Fruit fly (Drosophila melanogaster) whole organism, embryonic: ENCODE data around the gene eIF3d1.

Source experiments
- Bdp1 ChIP-seq: fragments of 200-800 bp; sonication (Bioruptor generic); optimal IDR thresholded peaks from 3 replicates; lab custom pipeline; 2016; ENCODE audit warnings: missing biosample characterization, missing genetic modification characterization
- C15 ChIP-seq: fragments of 200-800 bp; sonication (Bioruptor generic); IDR thresholded peaks from 3 replicates; pipeline ENCODE4 v1.3.6; 2022; ENCODE audit warnings: missing biosample characterization, missing genetic modification characterization
- CG11247 ChIP-seq: fragments of 200-800 bp; sonication (Bioruptor generic); IDR thresholded peaks from 2 replicates; pipeline ENCODE4 v1.3.6; 2022; ENCODE audit warnings: missing biosample characterization, missing genetic modification characterization
- CG11398 ChIP-seq: fragments of 200-800 bp; sonication (Bioruptor generic); optimal IDR thresholded peaks from 2 replicates; lab custom pipeline; 2016; ENCODE audit warnings: missing biosample characterization, missing genetic modification characterization
- CG15514 ChIP-seq: fragments of 200-800 bp; sonication (Bioruptor generic); optimal IDR thresholded peaks from 3 replicates; lab custom pipeline; 2017; ENCODE audit warnings: missing biosample characterization, missing genetic modification characterization, mild to moderate bottlenecking, moderate library complexity, missing genetic modification reagents
- CG18619 ChIP-seq: fragments of 200-800 bp; sonication (Bioruptor generic); optimal IDR thresholded peaks from 3 replicates; lab custom pipeline; 2017; ENCODE audit warnings: missing biosample characterization, mild to moderate bottlenecking, missing genetic modification characterization
- CG18764 ChIP-seq: fragments of 200-800 bp; sonication (Bioruptor generic); optimal IDR thresholded peaks from 3 replicates; lab custom pipeline; 2016; ENCODE audit warnings: missing biosample characterization, missing genetic modification characterization
- CG31365 ChIP-seq: fragments of 200-800 bp; sonication (Bioruptor generic); optimal IDR thresholded peaks from 2 replicates; lab custom pipeline; 2018; ENCODE audit warnings: missing biosample characterization, mild to moderate bottlenecking, missing genetic modification characterization
- CG32767 ChIP-seq: fragments of 200-800 bp; sonication (Bioruptor generic); IDR thresholded peaks from 2 replicates; pipeline ENCODE4 v1.3.6; 2022; ENCODE audit warnings: missing biosample characterization, missing genetic modification characterization
- CG34422 ChIP-seq: fragments of 200-800 bp; sonication (Bioruptor generic); IDR thresholded peaks from 3 replicates; pipeline ENCODE4 v1.3.6; 2022; ENCODE audit warnings: missing biosample characterization, missing genetic modification characterization
- CG4820 ChIP-seq: fragments of 200-800 bp; sonication (Bioruptor generic); optimal IDR thresholded peaks from 3 replicates; lab custom pipeline; 2016; ENCODE audit warnings: missing biosample characterization, missing genetic modification characterization
- CG6175 ChIP-seq: fragments of 200-800 bp; sonication (Bioruptor generic); IDR thresholded peaks from 3 replicates; pipeline ENCODE4 v1.3.6; 2022; ENCODE audit warnings: missing biosample characterization, missing genetic modification characterization
- CG6854 ChIP-seq: fragments of 200-800 bp; sonication (Bioruptor generic); optimal IDR thresholded peaks from 3 replicates; lab custom pipeline; 2017; ENCODE audit warnings: missing biosample characterization, mild to moderate bottlenecking, missing genetic modification characterization
- CG7556 ChIP-seq: fragments of 200-800 bp; sonication (Bioruptor generic); optimal IDR thresholded peaks from 2 replicates; lab custom pipeline; 2017; ENCODE audit warnings: missing biosample characterization, mild to moderate bottlenecking, missing genetic modification characterization
- CG7786 ChIP-seq: fragments of 200-800 bp; sonication (Bioruptor generic); optimal IDR thresholded peaks from 2 replicates; lab custom pipeline; 2016; ENCODE audit warnings: missing biosample characterization, missing genetic modification characterization
- CG7839 ChIP-seq: fragments of 200-800 bp; sonication (Bioruptor generic); optimal IDR thresholded peaks from 3 replicates; lab custom pipeline; 2018; ENCODE audit warnings: missing biosample characterization, mild to moderate bottlenecking, missing genetic modification characterization, moderate library complexity
- CG9215 ChIP-seq: fragments of 200-800 bp; sonication (Bioruptor generic); IDR thresholded peaks from 2 replicates; pipeline ENCODE4 v1.3.6; 2022; ENCODE audit warnings: missing biosample characterization, missing genetic modification characterization
- CkIIα-i1 ChIP-seq: fragments of 200-800 bp; sonication (Bioruptor generic); IDR thresholded peaks from 2 replicates; pipeline ENCODE4 v1.3.6; 2022; ENCODE audit warnings: missing biosample characterization, missing genetic modification characterization
- Dad ChIP-seq: fragments of 200-800 bp; sonication (Bioruptor generic); optimal IDR thresholded peaks from 3 replicates; lab custom pipeline; 2016; ENCODE audit warnings: missing biosample characterization, missing genetic modification characterization
- Eip74EF ChIP-seq, 2 experiments: fragments of 200-800 bp in 1 of 2; fragments of >200 bp in 1 of 2; sonication (Bioruptor generic) in 1 of 2; optimal IDR thresholded peaks; 2 replicates each; lab custom pipeline; 2017 to 2019; ENCODE audit warnings: missing biosample characterization in 2 of 2, missing genetic modification characterization in 2 of 2, mild to moderate bottlenecking in 1 of 2, moderate library complexity in 1 of 2
- HLH4C ChIP-seq: fragments of 200-800 bp; sonication (Bioruptor generic); IDR thresholded peaks from 3 replicates; pipeline ENCODE4 v1.3.6; 2022; ENCODE audit warnings: missing biosample characterization, missing genetic modification characterization; ENCODE audit not compliant: partially characterized antibody
- Lim3 ChIP-seq: fragments of 200-800 bp; sonication (Bioruptor generic); IDR thresholded peaks from 2 replicates; pipeline ENCODE4 v1.3.6; 2022; ENCODE audit warnings: missing biosample characterization, missing genetic modification characterization
- MBD-R2 ChIP-seq: fragments of 200-800 bp; sonication (Bioruptor generic); IDR thresholded peaks from 2 replicates; pipeline ENCODE4 v1.3.6; 2022; ENCODE audit warnings: missing biosample characterization, missing genetic modification characterization
- MTF-1 ChIP-seq: fragments of 200-800 bp; sonication (Bioruptor generic); optimal IDR thresholded peaks from 2 replicates; lab custom pipeline; 2018; ENCODE audit warnings: missing biosample characterization, mild to moderate bottlenecking, missing genetic modification characterization, borderline replicate concordance
- NC2α ChIP-seq: fragments of 200-800 bp; sonication (Bioruptor generic); optimal IDR thresholded peaks from 2 replicates; lab custom pipeline; 2016; ENCODE audit warnings: missing biosample characterization, missing genetic modification characterization
- Usf ChIP-seq: fragments of 200-800 bp; sonication (Bioruptor generic); optimal IDR thresholded peaks from 2 replicates; lab custom pipeline; 2017; ENCODE audit warnings: missing genotype, missing biosample characterization, missing genetic modification characterization
- al ChIP-seq: fragments of 200-800 bp; sonication (Bioruptor generic); IDR thresholded peaks from 2 replicates; pipeline ENCODE4 v1.3.6; 2022; ENCODE audit warnings: missing biosample characterization, missing genetic modification characterization
- bcd ChIP-seq: fragments of 200-800 bp; sonication (Bioruptor generic); optimal IDR thresholded peaks from 2 replicates; lab custom pipeline; 2017; ENCODE audit warnings: missing biosample characterization, mild to moderate bottlenecking, missing genetic modification characterization
- bowl ChIP-seq: fragments of 200-800 bp; sonication (Bioruptor generic); IDR thresholded peaks from 2 replicates; pipeline ENCODE4 v1.3.6; 2022; ENCODE audit warnings: missing biosample characterization, missing genetic modification characterization
- btn ChIP-seq: fragments of 200-800 bp; sonication (Bioruptor generic); optimal IDR thresholded peaks from 2 replicates; lab custom pipeline; 2016; ENCODE audit warnings: missing biosample characterization, missing genetic modification characterization
- corto ChIP-seq: fragments of 200-800 bp; sonication (Bioruptor generic); optimal IDR thresholded peaks from 2 replicates; lab custom pipeline; 2016; ENCODE audit warnings: missing biosample characterization, mild to moderate bottlenecking, missing genetic modification characterization, moderate library complexity
- crc ChIP-seq: fragments of 200-800 bp; sonication (Bioruptor generic); optimal IDR thresholded peaks from 2 replicates; lab custom pipeline; 2016; ENCODE audit warnings: missing biosample characterization, missing genetic modification characterization
- da ChIP-seq: fragments of 200-800 bp; sonication (Bioruptor generic); optimal IDR thresholded peaks from 2 replicates; lab custom pipeline; 2016; ENCODE audit warnings: missing biosample characterization, missing genetic modification characterization
- dimm ChIP-seq: fragments of 200-800 bp; sonication (Bioruptor generic); IDR thresholded peaks from 2 replicates; pipeline ENCODE4 v1.3.6; 2022; ENCODE audit warnings: missing biosample characterization, missing genetic modification characterization
- eyg ChIP-seq: fragments of 200-800 bp; sonication (Bioruptor generic); optimal IDR thresholded peaks from 3 replicates; lab custom pipeline; 2016; ENCODE audit warnings: missing biosample characterization, missing genetic modification characterization
- fd102C ChIP-seq: fragments of 200-800 bp; sonication (Bioruptor generic); optimal IDR thresholded peaks from 2 replicates; lab custom pipeline; 2018; ENCODE audit warnings: missing biosample characterization, mild to moderate bottlenecking, missing genetic modification characterization, moderate library complexity
- hb ChIP-seq: fragments of 200-800 bp; sonication (Bioruptor generic); IDR thresholded peaks from 3 replicates; pipeline ENCODE4 v1.3.6; 2022; ENCODE audit warnings: missing biosample characterization, missing genetic modification characterization; ENCODE audit not compliant: partially characterized antibody
- ind ChIP-seq: fragments of 200-800 bp; sonication (Bioruptor generic); optimal IDR thresholded peaks from 3 replicates; lab custom pipeline; 2016; ENCODE audit warnings: missing biosample characterization, missing genetic modification characterization
- inv ChIP-seq: fragments of 200-800 bp; sonication (Bioruptor generic); IDR thresholded peaks from 2 replicates; pipeline ENCODE4 v1.3.6; 2022; ENCODE audit warnings: missing biosample characterization, missing genetic modification characterization; ENCODE audit not compliant: partially characterized antibody
- klu ChIP-seq: fragments of 200-800 bp; sonication (Bioruptor generic); IDR thresholded peaks from 2 replicates; pipeline ENCODE4 v1.3.6; 2022; ENCODE audit warnings: missing biosample characterization, missing genetic modification characterization
- lab ChIP-seq: fragments of 200-800 bp; sonication (Bioruptor generic); optimal IDR thresholded peaks from 3 replicates; lab custom pipeline; 2017; ENCODE audit warnings: missing biosample characterization, missing genetic modification characterization, mild to moderate bottlenecking, moderate library complexity, missing genetic modification reagents
- lmd ChIP-seq: fragments of 200-800 bp; sonication (Bioruptor generic); IDR thresholded peaks from 2 replicates; pipeline ENCODE4 v1.3.6; 2022; ENCODE audit warnings: missing biosample characterization, missing genetic modification characterization
- lov ChIP-seq, 2 experiments: fragments of 200-800 bp in 1 of 2; fragments of >200 bp in 1 of 2; sonication (Bioruptor generic) in 1 of 2; IDR thresholded peaks in 1 of 2; optimal IDR thresholded peaks in 1 of 2; 2 replicates in 1 of 2; 3 replicates in 1 of 2; pipeline versions ENCODE4 v1.3.6 to Lab custom; 2017 to 2022; ENCODE audit warnings: missing biosample characterization in 1 of 2, missing genetic modification characterization in 1 of 2
- nmo ChIP-seq: fragments of 200-800 bp; sonication (Bioruptor generic); optimal IDR thresholded peaks from 2 replicates; lab custom pipeline; 2018; ENCODE audit warnings: missing biosample characterization, mild to moderate bottlenecking, missing genetic modification characterization, moderate library complexity
- onecut ChIP-seq: fragments of 200-800 bp; sonication (Bioruptor generic); IDR thresholded peaks from 2 replicates; pipeline ENCODE4 v1.3.6; 2022; ENCODE audit warnings: missing biosample characterization, missing genetic modification characterization
- schlank ChIP-seq: fragments of 200-800 bp; sonication (Bioruptor generic); optimal IDR thresholded peaks from 2 replicates; lab custom pipeline; 2018; ENCODE audit warnings: missing biosample characterization, mild to moderate bottlenecking, missing genetic modification characterization
- slp2 ChIP-seq: fragments of 200-800 bp; sonication (Bioruptor generic); optimal IDR thresholded peaks from 2 replicates; lab custom pipeline; 2016; ENCODE audit warnings: missing biosample characterization, missing genetic modification characterization
- sob ChIP-seq: fragments of 200-800 bp; sonication (Bioruptor generic); IDR thresholded peaks from 2 replicates; pipeline ENCODE4 v1.3.6; 2022; ENCODE audit warnings: missing biosample characterization, missing genetic modification characterization
- sqz ChIP-seq: fragments of 200-800 bp; sonication (Bioruptor generic); optimal IDR thresholded peaks from 3 replicates; lab custom pipeline; 2018; ENCODE audit warnings: missing biosample characterization, mild to moderate bottlenecking, missing genetic modification characterization
- tio ChIP-seq: fragments of 200-800 bp; sonication (Bioruptor generic); optimal IDR thresholded peaks from 2 replicates; lab custom pipeline; 2017; ENCODE audit warnings: missing biosample characterization, missing genetic modification characterization, inconsistent platforms
- zen2 ChIP-seq: fragments of 200-800 bp; sonication (Bioruptor generic); IDR thresholded peaks from 3 replicates; pipeline ENCODE4 v1.3.6; 2022; ENCODE audit warnings: missing biosample characterization, missing genetic modification characterization; ENCODE audit not compliant: partially characterized antibody

Gene eIF3d1

DNA sequence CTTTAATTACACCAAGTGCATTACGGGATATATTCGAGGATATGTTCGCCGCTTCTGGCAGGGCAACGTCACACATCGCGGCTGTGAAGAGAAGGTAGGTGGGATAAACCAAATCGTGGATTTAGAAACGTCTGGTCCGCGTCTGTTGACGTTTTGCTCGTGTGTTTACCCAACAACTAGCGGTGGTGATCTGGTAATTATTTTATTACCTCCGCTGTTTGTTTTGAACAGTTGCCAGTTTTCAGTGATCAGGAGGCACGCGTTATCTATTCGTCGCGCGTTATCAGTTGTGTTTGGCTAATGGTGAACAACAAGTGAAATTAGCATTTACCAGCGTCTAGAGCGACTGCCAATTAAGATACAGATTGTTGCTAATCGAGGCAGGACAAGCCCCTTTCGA, 49.2 kb downstream of the eIF3d1 start (continued):
- no peak for TF ChIP-seq CG6175
- no peak for TF ChIP-seq CG18764 (GFP tag; lab: Kevin White, UChicago)
- TF ChIP-seq CG34422, result no peak
- no peak for TF ChIP-seq da
- peak; percentile 12 for TF ChIP-seq bcd (GFP tag; lab: Kevin White, UChicago)
- no peak for TF ChIP-seq NC2α (GFP tag; lab: Kevin White, UChicago)
- TF ChIP-seq CG7786 (GFP tag; lab: Kevin White, UChicago), result peak; percentile 34
- no peak for TF ChIP-seq corto (GFP tag; lab: Kevin White, UChicago)
- TF ChIP-seq CG9215 (GFP tag; lab: Robert Waterston, UW), result no peak
- TF ChIP-seq onecut (GFP tag; lab: Robert Waterston, UW), result peak; percentile 21
- no peak for TF ChIP-seq MBD-R2 (GFP tag; lab: Robert Waterston, UW)
- peak; percentile 75 for TF ChIP-seq schlank (tag; lab: Kevin White, UChicago)
- TF ChIP-seq bowl, result no peak
- no peak for TF ChIP-seq CG32767
- no peak for TF ChIP-seq fd102C (GFP tag; lab: Kevin White, UChicago)
- no peak for TF ChIP-seq CG7839 (tag; lab: Kevin White, UChicago)
- TF ChIP-seq dimm (GFP tag; lab: Robert Waterston, UW), result no peak
- TF ChIP-seq klu (GFP tag; lab: Robert Waterston, UW), result no peak
- no peak for TF ChIP-seq CG7556 (GFP tag; lab: Kevin White, UChicago)
- TF ChIP-seq C15 (GFP tag; lab: Robert Waterston, UW), result no peak
- TF ChIP-seq MTF-1 (GFP tag; lab: Kevin White, UChicago), result peak; percentile 60
- peak; percentile 55 for TF ChIP-seq CG6854 (GFP tag; lab: Kevin White, UChicago)
- no peak for TF ChIP-seq crc (GFP tag; lab: Kevin White, UChicago)
- TF ChIP-seq tio (GFP tag; lab: Kevin White, UChicago), result no peak
- no peak for TF ChIP-seq HLH4C (GFP tag; lab: Robert Waterston, UW)
- TF ChIP-seq CG11247 (GFP tag; lab: Robert Waterston, UW), result no peak
- TF ChIP-seq Lim3, result no peak
- TF ChIP-seq sob (GFP tag; lab: Robert Waterston, UW), result peak; percentile 61; the same call in 1 of the 2 replicates
- peak; percentile 87 for TF ChIP-seq lab (GFP tag; lab: Kevin White, UChicago)
- no peak for TF ChIP-seq hb (GFP tag; lab: Robert Waterston, UW)
- TF ChIP-seq Eip74EF (GFP tag; optimal IDR thresholded peaks at IDR 0.05; lab: Kevin White, UChicago), result no peak
- no peak for TF ChIP-seq nmo (GFP tag; lab: Kevin White, UChicago)
- no peak for TF ChIP-seq btn (GFP tag; lab: Kevin White, UChicago)
- no peak for TF ChIP-seq al (GFP tag; lab: Robert Waterston, UW)
- peak; percentile 16 for TF ChIP-seq Bdp1 (GFP tag; lab: Kevin White, UChicago)
- no peak for TF ChIP-seq lov (optimal IDR thresholded peaks at IDR 0.05; lab: Kevin White, UChicago)
- TF ChIP-seq lov (GFP tag; IDR thresholded peaks at IDR 0.05; lab: Robert Waterston, UW), result no peak
- peak; percentile 37 for TF ChIP-seq CG31365 (tag; lab: Kevin White, UChicago)
- TF ChIP-seq slp2, result no peak
- TF ChIP-seq zen2, result no peak
- peak; percentile 29 for TF ChIP-seq CG11398
- TF ChIP-seq sqz, result peak; percentile 10
- TF ChIP-seq CG18619 (GFP tag; lab: Kevin White, UChicago), result peak; percentile 54
- no peak for TF ChIP-seq inv (GFP tag; lab: Robert Waterston, UW)
- no peak for TF ChIP-seq CG4820
- no peak for TF ChIP-seq lmd (GFP tag; lab: Robert Waterston, UW)
- no peak for TF ChIP-seq Dad (GFP tag; lab: Kevin White, UChicago)
- no peak for TF ChIP-seq CkIIα-i1 (GFP tag; lab: Robert Waterston, UW)
- TF ChIP-seq CG15514, result peak; percentile 62
- no peak for TF ChIP-seq Usf
- TF ChIP-seq eyg (GFP tag; lab: Kevin White, UChicago), result peak; percentile 35
- TF ChIP-seq ind (GFP tag; lab: Kevin White, UChicago), result no peak
